Fruit fly (Drosophila melanogaster) whole organism: ENCODE data around the gene CG31157.

Experiments used
- psq ChIP-seq: fragments of >200 bp; optimal IDR thresholded peaks from 2 replicates; lab custom pipeline; 2017
- usp ChIP-seq: fragments of >200 bp; optimal IDR thresholded peaks from 2 replicates; lab custom pipeline; 2017; ENCODE audit warnings: missing biosample characterization, missing genetic modification characterization, mixed read lengths

dm6 chr3R:13036064-13036463 is 11.5 kb upstream of the CG31157 start:
- TF ChIP-seq psq (lab: Kevin White, UChicago) (no peak), usp (no peak)
